Fruit fly (Drosophila melanogaster): ENCODE measurements around the gene CG5194.
A peak's percentile ranks its signal among the peaks of the same experiment; 100 is the strongest.

Gene CG5194

dm6 chr3L:8996173-8996767, 13.4 kb downstream of the CG5194 start (continued):
- no peak for TF ChIP-seq pb (GFP tag; optimal IDR thresholded peaks at IDR 0.05)
- TF ChIP-seq Sox102F (GFP tag; optimal IDR thresholded peaks at IDR 0.05), result peak; percentile 84
- no peak for TF ChIP-seq z (GFP tag; IDR thresholded peaks at IDR 0.05)
- peak; percentile 22 to 70 for TF ChIP-seq Pdp1 (GFP tag; optimal IDR thresholded peaks at IDR 0.05)
- TF ChIP-seq ci (GFP tag; IDR thresholded peaks at IDR 0.05), result peak; percentile 94
- peak; percentile 31 for TF ChIP-seq Ets97D (GFP tag; optimal IDR thresholded peaks at IDR 0.05)
- peak; percentile 49 for TF ChIP-seq CG14710 (tag; optimal IDR thresholded peaks at IDR 0.05)
- peak; percentile 18 for TF ChIP-seq Fer1 (GFP tag; optimal IDR thresholded peaks at IDR 0.05)
- no peak for TF ChIP-seq crol (GFP tag; IDR thresholded peaks at IDR 0.05)
- TF ChIP-seq amos (GFP tag; IDR thresholded peaks at IDR 0.05; ENCODE audit: partially characterized antibody), result no peak
- no peak for TF ChIP-seq sens-2 (GFP tag; IDR thresholded peaks at IDR 0.05)
- TF ChIP-seq sisA (GFP tag; IDR thresholded peaks at IDR 0.05), result peak; percentile 79
- no peak for TF ChIP-seq hth (optimal IDR thresholded peaks at IDR 0.05)
- peak; percentile 3 for TF ChIP-seq Usf (GFP tag; optimal IDR thresholded peaks at IDR 0.05)
- no peak for TF ChIP-seq CG3281 (GFP tag; optimal IDR thresholded peaks at IDR 0.05)
- TF ChIP-seq Ssrp (tag; optimal IDR thresholded peaks at IDR 0.05), result peak; percentile 72
- no peak for TF ChIP-seq NFAT (GFP tag; IDR thresholded peaks at IDR 0.05)
- TF ChIP-seq sqz (GFP tag; optimal IDR thresholded peaks at IDR 0.05), result no peak
- TF ChIP-seq CG7745 (tag; optimal IDR thresholded peaks at IDR 0.05), result no peak
- TF ChIP-seq ERR (GFP tag; optimal IDR thresholded peaks at IDR 0.05), result no peak
- TF ChIP-seq CG13296 (GFP tag; optimal IDR thresholded peaks at IDR 0.05), result no peak
- TF ChIP-seq CG10979 (tag; optimal IDR thresholded peaks at IDR 0.05), result peak; percentile 69
- no peak for TF ChIP-seq gsb (GFP tag; IDR thresholded peaks at IDR 0.05)
- no peak for TF ChIP-seq CG6813 (GFP tag; optimal IDR thresholded peaks at IDR 0.05)
- peak; percentile 75 for TF ChIP-seq CG17612 (GFP tag; IDR thresholded peaks at IDR 0.05)
- TF ChIP-seq zfh1 (GFP tag; IDR thresholded peaks at IDR 0.05), result peak; percentile 85
- TF ChIP-seq CG43689 (GFP tag; IDR thresholded peaks at IDR 0.05), result no peak
- no peak for TF ChIP-seq CG10321 (GFP tag; IDR thresholded peaks at IDR 0.05)
- TF ChIP-seq CG9797 (GFP tag; optimal IDR thresholded peaks at IDR 0.05), result no peak
- TF ChIP-seq CG7839 (tag; optimal IDR thresholded peaks at IDR 0.05), result peak; percentile 73
- no peak for TF ChIP-seq sima (GFP tag; optimal IDR thresholded peaks at IDR 0.05)
- no peak for TF ChIP-seq pfk (GFP tag; optimal IDR thresholded peaks at IDR 0.05)
- TF ChIP-seq CG34376 (GFP tag; optimal IDR thresholded peaks at IDR 0.05), result no peak
- TF ChIP-seq CG17568 (GFP tag; optimal IDR thresholded peaks at IDR 0.05), result no peak
- no peak for TF ChIP-seq hbn (GFP tag; IDR thresholded peaks at IDR 0.05; ENCODE audit: partially characterized antibody)
- TF ChIP-seq CG7963 (GFP tag; IDR thresholded peaks at IDR 0.05; ENCODE audit: partially characterized antibody), result no peak
- no peak for TF ChIP-seq CG6765 (GFP tag; optimal IDR thresholded peaks at IDR 0.05)
- no peak for TF ChIP-seq NC2α (GFP tag; optimal IDR thresholded peaks at IDR 0.05)
- no peak for TF ChIP-seq CG2129 (GFP tag; IDR thresholded peaks at IDR 0.05; ENCODE audit: partially characterized antibody)
- no peak for TF ChIP-seq CG8388 (GFP tag; optimal IDR thresholded peaks at IDR 0.05)
- TF ChIP-seq Max (GFP tag; optimal IDR thresholded peaks at IDR 0.05), result peak; percentile 33
- TF ChIP-seq Lim3 (GFP tag; IDR thresholded peaks at IDR 0.05), result 0 out of 2 replicates have a peak, but pooled peaks have one; percentile 13
- TF ChIP-seq Adf1 (GFP tag; IDR thresholded peaks at IDR 0.05), result no peak
- peak; percentile 68 for TF ChIP-seq CG30403 (GFP tag; optimal IDR thresholded peaks at IDR 0.05)
- TF ChIP-seq nerfin-2 (GFP tag; IDR thresholded peaks at IDR 0.05; ENCODE audit: partially characterized antibody), result no peak
- 0 out of 2 replicates have a peak, but pooled peaks have one; percentile 24 for TF ChIP-seq Nf-YA (GFP tag; IDR thresholded peaks at IDR 0.05)
- TF ChIP-seq Hand (GFP tag; optimal IDR thresholded peaks at IDR 0.05), result no peak
- TF ChIP-seq CG2116 (GFP tag; optimal IDR thresholded peaks at IDR 0.05), result no peak
- no peak for TF ChIP-seq CG10274 (GFP tag; optimal IDR thresholded peaks at IDR 0.05)
- peak; percentile 44 for TF ChIP-seq Meics (GFP tag; optimal IDR thresholded peaks at IDR 0.05)

Measured in whole organism, embryonic.